Fruit fly (Drosophila melanogaster) whole organism: ENCODE measurements around the gene ZIPIC.

Source experiments
- CG8478 ChIP-seq: fragments of >200 bp; optimal IDR thresholded peaks from 2 replicates; lab custom pipeline; 2018; ENCODE audit warnings: inconsistent platforms
- EcR ChIP-seq, 2 experiments: fragments of >200 bp; optimal IDR thresholded peaks; 2 replicates each; lab custom pipeline; 2017; ENCODE audit warnings: missing biosample characterization in 2 of 2, missing genetic modification characterization in 2 of 2, missing genetic modification reagents in 2 of 2

dm6 chr3R:30038628-30039027 is 2.0 kb upstream of the ZIPIC start, which contains the start of gene janB:
- no peak for TF ChIP-seq CG8478 (lab: Kevin White, UChicago)
- TF ChIP-seq EcR (GFP tag; optimal IDR thresholded peaks at IDR 0.05; lab: Kevin White, UChicago) = no peak
